Fruit fly (Drosophila melanogaster) whole organism, embryonic: ENCODE measurements around the gene Lcp65Ag2.

ENCODE experiments used
- ATbp ChIP-seq: fragments of 200-800 bp; sonication (Bioruptor generic); optimal IDR thresholded peaks from 2 replicates; lab custom pipeline; 2017; ENCODE audit warnings: missing biosample characterization, mild to moderate bottlenecking, missing genetic modification characterization, missing genetic modification reagents
- Asciz ChIP-seq: fragments of 200-800 bp; sonication (Bioruptor generic); optimal IDR thresholded peaks from 2 replicates; lab custom pipeline; 2017; ENCODE audit warnings: missing biosample characterization, mild to moderate bottlenecking, missing genetic modification characterization, missing genetic modification reagents
- C15 ChIP-seq: fragments of 200-800 bp; sonication (Bioruptor generic); IDR thresholded peaks from 3 replicates; pipeline ENCODE4 v1.3.6; 2022; ENCODE audit warnings: missing biosample characterization, missing genetic modification characterization
- CG10543 ChIP-seq: fragments of 200-800 bp; sonication (Bioruptor generic); optimal IDR thresholded peaks from 3 replicates; lab custom pipeline; 2017; ENCODE audit warnings: missing biosample characterization, mild to moderate bottlenecking, missing genetic modification characterization, moderate library complexity
- CG10654 ChIP-seq: fragments of 200-800 bp; sonication (Bioruptor generic); optimal IDR thresholded peaks from 2 replicates; lab custom pipeline; 2016; ENCODE audit warnings: missing biosample characterization, missing genetic modification characterization
- CG11695 ChIP-seq: fragments of 200-800 bp; sonication (Bioruptor generic); IDR thresholded peaks from 3 replicates; pipeline ENCODE4 v1.3.6; 2022; ENCODE audit warnings: missing biosample characterization, missing genetic modification characterization
- CG12104 ChIP-seq: fragments of 200-800 bp; sonication (Bioruptor generic); optimal IDR thresholded peaks from 3 replicates; lab custom pipeline; 2016; ENCODE audit warnings: missing biosample characterization, missing genetic modification characterization
- CG12391 ChIP-seq: fragments of 200-800 bp; sonication (Bioruptor generic); optimal IDR thresholded peaks from 3 replicates; lab custom pipeline; 2018; ENCODE audit warnings: missing biosample characterization, mild to moderate bottlenecking, missing genetic modification characterization, moderate library complexity
- CG12659 ChIP-seq: fragments of 200-800 bp; sonication (Bioruptor generic); optimal IDR thresholded peaks from 3 replicates; lab custom pipeline; 2017; ENCODE audit warnings: mild to moderate bottlenecking, missing biosample characterization, missing genetic modification reagents, missing genetic modification characterization
- CG13296 ChIP-seq: fragments of 200-800 bp; sonication (Bioruptor generic); optimal IDR thresholded peaks from 3 replicates; lab custom pipeline; 2018; ENCODE audit warnings: missing biosample characterization, mild to moderate bottlenecking, missing genetic modification characterization
- CG17361 ChIP-seq: fragments of 200-800 bp; sonication (Bioruptor generic); IDR thresholded peaks from 3 replicates; pipeline ENCODE4 v1.3.6; 2022; ENCODE audit warnings: missing biosample characterization, missing genetic modification characterization
- CG17802 ChIP-seq: fragments of 200-800 bp; sonication (Bioruptor generic); optimal IDR thresholded peaks from 2 replicates; lab custom pipeline; 2018; ENCODE audit warnings: missing biosample characterization, mild to moderate bottlenecking, missing genetic modification characterization, moderate library complexity
- CG31441 ChIP-seq: fragments of 200-800 bp; sonication (Bioruptor generic); IDR thresholded peaks from 2 replicates; pipeline ENCODE4 v1.3.6; 2022; ENCODE audit warnings: missing biosample characterization, missing genetic modification characterization
- CG4424 ChIP-seq: fragments of 200-800 bp; sonication (Bioruptor generic); optimal IDR thresholded peaks from 3 replicates; lab custom pipeline; 2016; ENCODE audit warnings: missing biosample characterization, missing genetic modification characterization
- CG6689 ChIP-seq: fragments of 200-800 bp; sonication (Bioruptor generic); IDR thresholded peaks from 2 replicates; pipeline ENCODE4 v1.3.6; 2022; ENCODE audit warnings: missing biosample characterization, missing genetic modification characterization
- CG6854 ChIP-seq: fragments of 200-800 bp; sonication (Bioruptor generic); optimal IDR thresholded peaks from 3 replicates; lab custom pipeline; 2017; ENCODE audit warnings: missing biosample characterization, mild to moderate bottlenecking, missing genetic modification characterization
- CG7556 ChIP-seq: fragments of 200-800 bp; sonication (Bioruptor generic); optimal IDR thresholded peaks from 2 replicates; lab custom pipeline; 2017; ENCODE audit warnings: missing biosample characterization, mild to moderate bottlenecking, missing genetic modification characterization
- CG7839 ChIP-seq: fragments of 200-800 bp; sonication (Bioruptor generic); optimal IDR thresholded peaks from 3 replicates; lab custom pipeline; 2018; ENCODE audit warnings: missing biosample characterization, mild to moderate bottlenecking, missing genetic modification characterization, moderate library complexity
- CG9437 ChIP-seq: fragments of 200-800 bp; sonication (Bioruptor generic); optimal IDR thresholded peaks from 2 replicates; lab custom pipeline; 2018; ENCODE audit warnings: missing biosample characterization, mild to moderate bottlenecking, missing genetic modification characterization
- CrebB ChIP-seq: fragments of 200-800 bp; sonication (Bioruptor generic); optimal IDR thresholded peaks from 3 replicates; lab custom pipeline; 2018; ENCODE audit warnings: missing biosample characterization, mild to moderate bottlenecking, missing genetic modification characterization
- D ChIP-seq, 2 experiments: fragments of 200-800 bp in 1 of 2; fragments of >200 bp in 1 of 2; sonication (Bioruptor generic) in 1 of 2; optimal IDR thresholded peaks; 2 replicates in 1 of 2; 3 replicates in 1 of 2; lab custom pipeline; 2017; ENCODE audit warnings: mild to moderate bottlenecking in 1 of 2, missing biosample characterization in 1 of 2, missing genetic modification characterization in 1 of 2, missing genetic modification reagents in 1 of 2
- D19A ChIP-seq: fragments of 200-800 bp; optimal IDR thresholded peaks from 3 replicates; lab custom pipeline; 2019; ENCODE audit warnings: missing biosample characterization, mild to moderate bottlenecking, missing genetic modification characterization, moderate library complexity
- Dp ChIP-seq: fragments of 200-800 bp; sonication (Bioruptor generic); optimal IDR thresholded peaks from 2 replicates; lab custom pipeline; 2018; ENCODE audit warnings: missing biosample characterization, mild to moderate bottlenecking, missing genetic modification characterization, moderate library complexity
- Drgx ChIP-seq: fragments of 200-800 bp; sonication (Bioruptor generic); IDR thresholded peaks from 2 replicates; pipeline ENCODE4 v1.3.6; 2022; ENCODE audit warnings: missing biosample characterization, missing genetic modification characterization
- Eip74EF ChIP-seq, 2 experiments: fragments of 200-800 bp in 1 of 2; fragments of >200 bp in 1 of 2; sonication (Bioruptor generic) in 1 of 2; optimal IDR thresholded peaks; 2 replicates each; lab custom pipeline; 2017 to 2019; ENCODE audit warnings: missing biosample characterization in 2 of 2, missing genetic modification characterization in 2 of 2, mild to moderate bottlenecking in 1 of 2, moderate library complexity in 1 of 2
- Fer1 ChIP-seq: fragments of 200-800 bp; sonication (Bioruptor generic); optimal IDR thresholded peaks from 2 replicates; lab custom pipeline; 2017; ENCODE audit warnings: missing biosample characterization, mild to moderate bottlenecking, missing genetic modification characterization
- Fer3 ChIP-seq: fragments of 200-800 bp; sonication (Bioruptor generic); optimal IDR thresholded peaks from 2 replicates; lab custom pipeline; 2018; ENCODE audit warnings: missing biosample characterization, mild to moderate bottlenecking, missing genetic modification characterization, moderate library complexity
- Meics ChIP-seq: fragments of 200-800 bp; sonication (Bioruptor generic); optimal IDR thresholded peaks from 2 replicates; lab custom pipeline; 2017; ENCODE audit warnings: missing biosample characterization, mild to moderate bottlenecking, missing genetic modification characterization
- Rfx ChIP-seq: fragments of 200-800 bp; sonication (Bioruptor generic); IDR thresholded peaks from 2 replicates; pipeline ENCODE4 v1.3.6; 2022; ENCODE audit warnings: missing biosample characterization, missing genetic modification characterization
- Xbp1 ChIP-seq: fragments of 200-800 bp; sonication (Bioruptor generic); optimal IDR thresholded peaks from 3 replicates; lab custom pipeline; 2016; ENCODE audit warnings: missing biosample characterization, mild to moderate bottlenecking, missing genetic modification characterization
- ap ChIP-seq: fragments of 200-800 bp; sonication (Bioruptor generic); IDR thresholded peaks from 2 replicates; pipeline ENCODE4 v1.3.6; 2022; ENCODE audit warnings: missing biosample characterization, missing genetic modification characterization
- bbx ChIP-seq: fragments of 200-800 bp; sonication (Bioruptor generic); IDR thresholded peaks from 2 replicates; pipeline ENCODE4 v1.3.6; 2022; ENCODE audit warnings: missing biosample characterization, missing genetic modification characterization; ENCODE audit not compliant: partially characterized antibody
- bcd ChIP-seq: fragments of 200-800 bp; sonication (Bioruptor generic); optimal IDR thresholded peaks from 2 replicates; lab custom pipeline; 2017; ENCODE audit warnings: missing biosample characterization, mild to moderate bottlenecking, missing genetic modification characterization
- croc ChIP-seq: fragments of 200-800 bp; sonication (Bioruptor generic); conservative IDR thresholded peaks from 3 replicates; pipeline ENCODE4 v1.3.6; 2022; ENCODE audit warnings: missing biosample characterization, missing genetic modification characterization
- eve ChIP-seq, 2 experiments: fragments of >200 bp; optimal IDR thresholded peaks; 2 replicates each; lab custom pipeline; 2017; ENCODE audit warnings: missing biosample characterization in 2 of 2, missing genetic modification characterization in 2 of 2
- gem ChIP-seq: fragments of 200-800 bp; sonication (Bioruptor generic); optimal IDR thresholded peaks from 2 replicates; lab custom pipeline; 2019; ENCODE audit warnings: missing biosample characterization, mild to moderate bottlenecking, missing genetic modification characterization, moderate library complexity
- grau ChIP-seq: fragments of 200-800 bp; optimal IDR thresholded peaks from 3 replicates; lab custom pipeline; 2019; ENCODE audit warnings: missing biosample characterization, mild to moderate bottlenecking, missing genetic modification characterization, moderate library complexity
- gsb-n ChIP-seq: fragments of 200-800 bp; sonication (Bioruptor generic); optimal IDR thresholded peaks from 3 replicates; lab custom pipeline; 2018; ENCODE audit warnings: missing biosample characterization, mild to moderate bottlenecking, missing genetic modification characterization
- jigr1 ChIP-seq: fragments of 200-800 bp; sonication (Bioruptor generic); IDR thresholded peaks from 3 replicates; pipeline ENCODE4 v1.3.6; 2022; ENCODE audit warnings: missing biosample characterization, missing genetic modification characterization
- jing ChIP-seq: fragments of 200-800 bp; sonication (Bioruptor generic); optimal IDR thresholded peaks from 2 replicates; lab custom pipeline; 2018; ENCODE audit warnings: missing biosample characterization, mild to moderate bottlenecking, missing genetic modification characterization
- ken ChIP-seq: fragments of 200-800 bp; sonication (Bioruptor generic); IDR thresholded peaks from 3 replicates; pipeline ENCODE4 v1.3.6; 2022; ENCODE audit warnings: missing biosample characterization, missing genetic modification characterization
- lab ChIP-seq: fragments of 200-800 bp; sonication (Bioruptor generic); optimal IDR thresholded peaks from 3 replicates; lab custom pipeline; 2017; ENCODE audit warnings: missing biosample characterization, missing genetic modification characterization, mild to moderate bottlenecking, moderate library complexity, missing genetic modification reagents
- pan ChIP-seq, 4 experiments: fragments of >200 bp in 3 of 4; fragments of 200-800 bp in 1 of 4; sonication (Bioruptor generic) in 1 of 4; optimal IDR thresholded peaks in 3 of 4; IDR thresholded peaks in 1 of 4; 2 replicates each; pipeline versions ENCODE4 v1.3.6 to Lab custom; 2017 to 2022; ENCODE audit warnings: missing biosample characterization in 2 of 4, missing genetic modification characterization in 2 of 4, mixed read lengths in 1 of 4
- pita ChIP-seq: fragments of 200-800 bp; sonication (Bioruptor generic); optimal IDR thresholded peaks from 2 replicates; lab custom pipeline; 2017; ENCODE audit warnings: missing biosample characterization, mild to moderate bottlenecking, missing genetic modification characterization
- tgo ChIP-seq: fragments of 200-800 bp; sonication (Bioruptor generic); IDR thresholded peaks from 3 replicates; pipeline ENCODE4 v1.3.6; 2022; ENCODE audit warnings: missing biosample characterization, missing genetic modification characterization
- tna ChIP-seq: fragments of 200-800 bp; sonication (Bioruptor generic); IDR thresholded peaks from 2 replicates; pipeline ENCODE4 v1.3.6; 2022; ENCODE audit warnings: missing biosample characterization, missing genetic modification characterization; ENCODE audit not compliant: partially characterized antibody
- wor ChIP-seq: fragments of 200-800 bp; sonication (Bioruptor generic); IDR thresholded peaks from 2 replicates; pipeline ENCODE4 v1.3.6; 2022; ENCODE audit warnings: missing biosample characterization, missing genetic modification characterization

Gene Lcp65Ag2

DNA sequence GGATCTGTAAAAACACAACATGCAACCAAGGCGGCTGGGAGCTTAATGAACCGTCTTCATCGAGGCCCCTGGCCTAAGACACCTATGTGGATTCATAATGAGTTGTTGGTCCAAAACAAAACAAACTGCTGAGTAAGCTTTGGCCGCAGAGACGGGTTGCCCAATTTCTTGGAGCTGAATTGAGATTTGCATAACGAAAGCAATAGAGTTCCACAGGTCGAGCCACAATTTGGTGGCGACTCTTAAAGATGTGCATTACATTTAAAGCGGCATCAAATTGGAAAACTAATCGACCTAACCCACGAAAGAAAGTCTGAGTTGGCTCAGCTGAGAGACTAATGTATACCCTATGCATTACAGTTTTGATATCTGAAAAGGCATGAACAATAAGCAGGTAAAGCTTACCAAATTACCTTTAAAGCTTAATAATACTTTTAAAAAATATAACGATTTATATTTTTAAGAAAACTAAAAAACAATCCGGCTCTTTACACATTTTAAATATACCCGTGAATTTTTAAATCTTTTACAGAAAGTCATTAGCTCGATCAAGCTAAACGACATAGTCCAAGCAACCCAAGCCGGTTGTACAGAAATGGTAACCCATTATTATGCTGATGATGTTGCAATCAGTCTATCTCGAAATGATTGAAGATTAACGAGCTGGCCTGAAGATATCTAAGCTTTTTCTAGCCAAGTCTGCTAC, 24.1 kb upstream of the Lcp65Ag2 start, which contains the start of gene CG13297 (continued):
- TF ChIP-seq jigr1 (GFP tag; lab: Robert Waterston, UW) (peak; percentile 45; the same call in 1 of the 3 replicates), grau (tag; lab: Kevin White, UChicago) (peak; percentile 57), Fer3 (tag; lab: Kevin White, UChicago) (peak; percentile 35), D (optimal IDR thresholded peaks at IDR 0.05; lab: Kevin White, UChicago) (no peak), D (GFP tag; optimal IDR thresholded peaks at IDR 0.05; lab: Kevin White, UChicago) (peak; percentile 57), Drgx (GFP tag; lab: Robert Waterston, UW) (peak; percentile 37; the same call in 1 of the 2 replicates), CG6689 (peak; percentile 66), eve (GFP tag; optimal IDR thresholded peaks at IDR 0.05; lab: Kevin White, UChicago) (peak in 1 of 2 experiments; percentile 48), CG12659 (GFP tag; lab: Kevin White, UChicago) (peak; percentile 27), CG6854 (GFP tag; lab: Kevin White, UChicago) (no peak), CG31441 (GFP tag; lab: Robert Waterston, UW) (peak; percentile 84), CrebB (no peak), wor (GFP tag; lab: Robert Waterston, UW) (peak; percentile 58; the same call in 1 of the 2 replicates), Asciz (GFP tag; lab: Kevin White, UChicago) (peak; percentile 64), Meics (GFP tag; lab: Kevin White, UChicago) (peak; percentile 42), gem (tag; lab: Kevin White, UChicago) (peak; percentile 74), CG11695 (peak; percentile 76), gsb-n (tag; lab: Kevin White, UChicago) (peak; percentile 17), Eip74EF (GFP tag; optimal IDR thresholded peaks at IDR 0.05; lab: Kevin White, UChicago) (peak in 1 of 2 experiments; percentile 72), bbx (GFP tag; lab: Robert Waterston, UW) (no peak), Xbp1 (GFP tag; lab: Kevin White, UChicago) (peak; percentile 44), CG9437 (GFP tag; lab: Kevin White, UChicago) (peak; percentile 40), CG13296 (peak; percentile 85), bcd (peak; percentile 41), CG7839 (tag; lab: Kevin White, UChicago) (peak; percentile 64), Dp (GFP tag; lab: Kevin White, UChicago) (no peak), jing (GFP tag; lab: Kevin White, UChicago) (peak; percentile 38), CG12104 (peak; percentile 27), pan (optimal IDR thresholded peaks at IDR 0.05; lab: Kevin White, UChicago) (no peak), pan (GFP tag; optimal IDR thresholded peaks at IDR 0.05 in 1 of 2, IDR thresholded peaks at IDR 0.05 in 1 of 2) (peak in 1 of 2 experiments; percentile 74), CG7556 (peak; percentile 55), ken (peak; percentile 21; the same call in 1 of the 3 replicates), ATbp (GFP tag; lab: Kevin White, UChicago) (peak; percentile 54), CG17802 (tag; lab: Kevin White, UChicago) (no peak), ap (0 out of 2 replicates have a peak, but pooled peaks have one; percentile 14), tna (GFP tag; lab: Robert Waterston, UW) (no peak), CG10654 (peak; percentile 19), lab (GFP tag; lab: Kevin White, UChicago) (peak; percentile 26), CG17361 (GFP tag; lab: Robert Waterston, UW) (peak; percentile 73), CG12391 (tag; lab: Kevin White, UChicago) (peak; percentile 44), CG10543 (GFP tag; lab: Kevin White, UChicago) (no peak), C15 (GFP tag; lab: Robert Waterston, UW) (no peak), croc (peak; percentile 37; the same call in 2 of the 3 replicates), tgo (GFP tag; lab: Robert Waterston, UW) (peak; percentile 60; the same call in 2 of the 3 replicates), CG4424 (GFP tag; lab: Kevin White, UChicago) (peak; percentile 41), Rfx (GFP tag; lab: Robert Waterston, UW) (0 out of 2 replicates have a peak, but pooled peaks have one; percentile 22), pita (GFP tag; lab: Kevin White, UChicago) (no peak), Fer1 (GFP tag; lab: Kevin White, UChicago) (peak; percentile 38), D19A (tag; lab: Kevin White, UChicago) (peak; percentile 80)
